Fruit fly (Drosophila melanogaster): ENCODE results near the gene Mec2.

DNA sequence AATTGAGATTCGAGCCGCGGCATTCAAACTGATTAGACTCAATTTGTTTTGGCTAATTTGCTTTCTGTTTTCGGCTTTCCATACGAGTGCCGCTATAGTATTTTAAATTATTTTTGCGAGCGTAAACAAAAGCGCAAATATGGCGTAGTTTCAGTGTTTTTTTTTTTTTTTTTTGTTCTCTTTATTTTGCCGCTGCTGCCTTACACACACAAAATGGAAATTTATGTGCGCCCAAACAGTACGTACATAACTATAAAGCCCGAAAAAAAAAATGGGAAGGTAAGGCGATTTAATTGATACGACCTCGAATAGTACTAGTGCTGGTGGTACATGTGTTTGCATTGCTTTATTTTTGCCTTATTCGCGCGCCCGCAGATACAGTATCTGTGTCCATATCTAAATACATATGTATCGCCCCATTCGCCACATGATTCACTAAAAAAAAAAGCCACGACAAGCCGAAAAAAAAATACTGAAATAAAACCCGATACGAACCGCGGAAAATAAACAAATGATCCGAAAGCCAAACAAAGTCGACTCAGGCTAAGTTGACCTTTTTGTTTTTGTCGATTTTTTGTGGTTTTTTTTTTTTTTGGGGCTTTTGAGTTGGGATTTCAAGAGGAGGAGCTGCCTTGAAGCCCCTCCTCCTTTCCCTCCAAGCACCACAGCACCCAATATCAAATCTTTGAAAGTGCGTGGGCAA is 39.7 kb upstream of the Mec2 start:
- no peak for TF ChIP-seq esn (GFP tag; optimal IDR thresholded peaks at IDR 0.05)
- TF ChIP-seq topi (GFP tag; optimal IDR thresholded peaks at IDR 0.05): no peak
- TF ChIP-seq Hr39 (GFP tag; optimal IDR thresholded peaks at IDR 0.05): no peak
- no peak for TF ChIP-seq Hr4 (GFP tag; optimal IDR thresholded peaks at IDR 0.05)
- peak; percentile 4 for TF ChIP-seq Eip93F (GFP tag; optimal IDR thresholded peaks at IDR 0.05)
- TF ChIP-seq vri (GFP tag; optimal IDR thresholded peaks at IDR 0.05): peak; percentile 14
- TF ChIP-seq net (GFP tag; optimal IDR thresholded peaks at IDR 0.05): no peak
- TF ChIP-seq CG11294 (GFP tag; IDR thresholded peaks at IDR 0.05): no peak
- TF ChIP-seq CG1621 (tag; optimal IDR thresholded peaks at IDR 0.05): no peak
